Fruit fly (Drosophila melanogaster): ENCODE data around the gene dgrn.

Gene dgrn

DNA sequence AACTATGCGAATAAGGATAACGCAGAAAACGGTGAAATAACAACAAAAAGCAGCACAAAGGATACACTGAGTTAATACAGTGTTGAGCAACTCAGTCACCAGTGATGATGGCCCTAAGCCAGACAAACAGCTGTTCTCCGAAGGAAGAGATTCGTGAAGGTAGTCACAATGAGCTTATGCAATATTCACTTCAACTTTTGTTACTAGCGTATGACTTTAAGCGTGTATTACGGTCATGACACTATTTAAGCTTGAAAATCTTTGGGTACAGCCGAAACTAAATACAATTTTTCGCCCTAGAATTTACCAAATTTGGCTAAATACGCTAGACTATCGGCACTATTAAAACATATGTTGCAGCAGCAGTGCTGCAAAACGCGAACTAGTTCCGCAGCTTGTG is 31.8 kb downstream of the dgrn start, which contains the start of the genes disp and ECSIT:
TSS of gene disp (minus strand) at position 97 of the 400 bp plus-strand sequence.
TSS of gene ECSIT (plus strand) at position 371 of the 400 bp plus-strand sequence.
- peak; percentile 58 for TF ChIP-seq toe (GFP tag; optimal IDR thresholded peaks at IDR 0.05)
- peak; percentile 63 for TF ChIP-seq CG12768 (GFP tag; optimal IDR thresholded peaks at IDR 0.05)
- peak; percentile 28 for TF ChIP-seq bab1 (GFP tag; optimal IDR thresholded peaks at IDR 0.05)
- TF ChIP-seq cnc (optimal IDR thresholded peaks at IDR 0.05), result no peak
- TF ChIP-seq tj (GFP tag; optimal IDR thresholded peaks at IDR 0.05), result no peak
- peak; percentile 51 for TF ChIP-seq CG7101 (tag; optimal IDR thresholded peaks at IDR 0.05)
- peak; percentile 63 for TF ChIP-seq Crg-1 (GFP tag; optimal IDR thresholded peaks at IDR 0.05)
- peak; percentile 6 for TF ChIP-seq CG1620 (GFP tag; optimal IDR thresholded peaks at IDR 0.05)
- TF ChIP-seq Hr96 (GFP tag; optimal IDR thresholded peaks at IDR 0.05), result peak; percentile 49
- TF ChIP-seq CG11617 (GFP tag; optimal IDR thresholded peaks at IDR 0.05), result peak; percentile 52
- peak; percentile 74 for TF ChIP-seq CG5204 (GFP tag; optimal IDR thresholded peaks at IDR 0.05)
- no peak for TF ChIP-seq Clk (GFP tag; optimal IDR thresholded peaks at IDR 0.05)
- peak; percentile 58 for TF ChIP-seq CG7045 (GFP tag; optimal IDR thresholded peaks at IDR 0.05)
- peak; percentile 36 for TF ChIP-seq Mnt (GFP tag; optimal IDR thresholded peaks at IDR 0.05)
- no peak for TF ChIP-seq CG33017 (tag; optimal IDR thresholded peaks at IDR 0.05)
- TF ChIP-seq kay (GFP tag; ENCODE audit: borderline replicate concordance), result no peak
- TF ChIP-seq pad (GFP tag; optimal IDR thresholded peaks at IDR 0.05), result peak; percentile 49
- TF ChIP-seq cic (GFP tag; optimal IDR thresholded peaks at IDR 0.05), result no peak
- no peak for TF ChIP-seq ovo (GFP tag; optimal IDR thresholded peaks at IDR 0.05)
- peak; percentile 37 for TF ChIP-seq CG14711 (tag; optimal IDR thresholded peaks at IDR 0.05)

DNA sequence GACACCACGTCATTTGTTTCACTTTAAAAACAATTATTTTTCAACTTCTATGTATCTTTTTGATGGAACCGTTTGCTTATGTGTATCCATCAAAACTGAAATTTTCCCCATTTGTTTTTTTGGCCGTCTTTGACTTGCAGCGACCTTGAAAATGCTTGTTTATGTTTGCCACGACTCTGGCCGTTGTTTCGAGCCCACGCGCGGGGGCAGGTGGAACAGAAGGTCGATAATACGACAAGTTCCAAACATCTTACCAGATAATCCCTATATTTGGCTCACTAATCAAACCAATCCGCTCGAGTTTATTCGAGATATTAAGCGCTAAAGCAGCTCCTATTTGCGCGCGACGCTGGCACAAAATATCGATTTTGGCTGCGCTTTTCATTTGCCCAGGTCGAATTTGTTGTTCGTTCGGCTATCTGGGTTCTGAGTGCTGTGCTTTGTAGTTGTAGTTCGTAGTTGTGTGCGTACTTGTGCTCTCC is 36.4 kb downstream of the dgrn start:
- peak; percentile 29 for TF ChIP-seq Mnt (GFP tag; optimal IDR thresholded peaks at IDR 0.05)
- TF ChIP-seq cic (GFP tag; optimal IDR thresholded peaks at IDR 0.05), result peak; percentile 67
- no peak for TF ChIP-seq CG1620 (GFP tag; optimal IDR thresholded peaks at IDR 0.05)

DNA sequence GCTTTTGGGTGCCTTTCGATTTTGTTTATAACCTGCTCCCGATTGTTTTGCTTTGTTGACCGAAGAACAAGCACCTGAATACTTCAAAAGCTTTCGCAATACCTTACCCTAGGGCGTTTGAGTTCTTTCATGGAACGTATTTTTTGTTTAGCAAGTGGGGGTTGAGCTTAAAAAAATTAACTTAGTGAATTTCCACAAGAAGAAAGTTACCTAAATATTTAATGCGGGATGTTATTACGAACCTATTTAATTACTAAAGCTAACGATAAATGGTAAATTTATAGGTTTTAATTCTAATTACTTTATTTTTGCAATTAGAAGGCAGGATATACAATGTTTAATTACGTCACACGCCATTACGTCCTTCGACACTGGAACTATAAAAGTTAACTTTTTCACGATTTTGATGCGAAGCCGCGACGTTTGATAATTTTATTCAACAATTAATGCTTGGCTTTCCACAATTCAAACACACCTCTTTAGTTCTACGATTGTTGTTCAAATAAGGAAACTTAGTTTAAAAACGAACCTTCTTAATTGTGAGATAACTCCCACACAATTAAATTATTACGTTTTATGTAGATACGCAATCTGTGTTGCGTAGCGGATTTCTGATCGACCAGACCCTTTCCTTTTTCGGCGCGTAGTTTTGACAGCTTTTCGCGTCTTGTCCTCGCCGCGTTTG is 36.9 kb downstream of the dgrn start:
- no peak for TF ChIP-seq Mnt (GFP tag; optimal IDR thresholded peaks at IDR 0.05)
- peak; percentile 50 for TF ChIP-seq CG7101 (tag; optimal IDR thresholded peaks at IDR 0.05)
- TF ChIP-seq CG11617 (GFP tag; optimal IDR thresholded peaks at IDR 0.05), result peak; percentile 76
- TF ChIP-seq CG14711 (tag; optimal IDR thresholded peaks at IDR 0.05), result peak; percentile 14
- TF ChIP-seq kay (GFP tag; ENCODE audit: borderline replicate concordance), result peak; percentile 58
- TF ChIP-seq Crg-1 (GFP tag; optimal IDR thresholded peaks at IDR 0.05), result peak; percentile 0
- peak; percentile 30 for TF ChIP-seq Clk (GFP tag; optimal IDR thresholded peaks at IDR 0.05)
- peak; percentile 26 for TF ChIP-seq tj (GFP tag; optimal IDR thresholded peaks at IDR 0.05)
- peak; percentile 3 for TF ChIP-seq bab1 (GFP tag; optimal IDR thresholded peaks at IDR 0.05)
- TF ChIP-seq CG7045 (GFP tag; optimal IDR thresholded peaks at IDR 0.05), result peak; percentile 21
- TF ChIP-seq cnc (optimal IDR thresholded peaks at IDR 0.05), result no peak
- no peak for TF ChIP-seq CG1620 (GFP tag; optimal IDR thresholded peaks at IDR 0.05)
- TF ChIP-seq pad (GFP tag; optimal IDR thresholded peaks at IDR 0.05), result no peak
- no peak for TF ChIP-seq CG12768 (GFP tag; optimal IDR thresholded peaks at IDR 0.05)
- TF ChIP-seq CG5204 (GFP tag; optimal IDR thresholded peaks at IDR 0.05), result peak; percentile 54
- no peak for TF ChIP-seq ovo (GFP tag; optimal IDR thresholded peaks at IDR 0.05)
- peak; percentile 39 for TF ChIP-seq toe (GFP tag; optimal IDR thresholded peaks at IDR 0.05)
- TF ChIP-seq CG33017 (tag; optimal IDR thresholded peaks at IDR 0.05), result peak; percentile 17
- peak; percentile 33 for TF ChIP-seq Hr96 (GFP tag; optimal IDR thresholded peaks at IDR 0.05)
- TF ChIP-seq cic (GFP tag; optimal IDR thresholded peaks at IDR 0.05), result no peak

DNA sequence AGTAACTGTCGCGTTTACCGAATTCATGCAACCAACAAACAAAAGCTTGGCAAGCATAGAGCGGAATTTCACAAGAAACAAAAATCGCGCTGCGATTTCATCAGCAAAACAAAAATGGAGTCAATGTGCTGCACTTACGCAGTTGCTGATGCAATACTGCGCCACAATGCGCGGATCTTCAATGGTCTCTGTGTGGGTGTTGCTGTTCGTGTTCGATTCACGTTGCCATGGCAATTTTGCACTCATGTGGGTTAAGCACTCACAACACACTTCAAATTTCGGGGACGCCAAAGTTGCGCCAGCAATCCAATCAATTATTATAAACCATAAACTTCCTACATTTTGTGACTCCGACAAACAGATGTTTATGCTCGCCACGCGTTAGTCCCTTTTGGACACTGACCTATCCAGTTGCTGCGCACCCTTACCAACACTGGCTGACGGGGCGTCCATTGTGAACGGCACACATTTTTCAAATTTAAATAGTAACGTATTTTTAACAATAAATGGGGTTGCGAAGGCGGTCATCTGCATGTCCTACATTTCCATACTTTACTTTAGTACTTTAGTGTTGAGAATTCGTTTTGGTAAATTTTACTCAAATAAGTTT is 37.7 kb downstream of the dgrn start, which contains the start of gene CG2017:
TSS of gene CG2017 (minus strand) at position 374 of the 610 bp plus-strand sequence.
- peak; percentile 51 for TF ChIP-seq pad (GFP tag; optimal IDR thresholded peaks at IDR 0.05)
- peak; percentile 37 for TF ChIP-seq CG14711 (tag; optimal IDR thresholded peaks at IDR 0.05)
- TF ChIP-seq Hr96 (GFP tag; optimal IDR thresholded peaks at IDR 0.05), result peak; percentile 61
- no peak for TF ChIP-seq kay (GFP tag; ENCODE audit: borderline replicate concordance)
- TF ChIP-seq Clk (GFP tag; optimal IDR thresholded peaks at IDR 0.05), result no peak
- peak; percentile 13 for TF ChIP-seq CG12768 (GFP tag; optimal IDR thresholded peaks at IDR 0.05)
- TF ChIP-seq CG5204 (GFP tag; optimal IDR thresholded peaks at IDR 0.05), result peak; percentile 46
- TF ChIP-seq tj (GFP tag; optimal IDR thresholded peaks at IDR 0.05), result peak; percentile 27
- TF ChIP-seq ovo (GFP tag; optimal IDR thresholded peaks at IDR 0.05), result no peak
- peak; percentile 57 for TF ChIP-seq toe (GFP tag; optimal IDR thresholded peaks at IDR 0.05)
- TF ChIP-seq cnc (optimal IDR thresholded peaks at IDR 0.05), result no peak
- TF ChIP-seq CG7101 (tag; optimal IDR thresholded peaks at IDR 0.05), result peak; percentile 58
- TF ChIP-seq cic (GFP tag; optimal IDR thresholded peaks at IDR 0.05), result no peak
- TF ChIP-seq Mnt (GFP tag; optimal IDR thresholded peaks at IDR 0.05), result peak; percentile 31
- peak; percentile 64 for TF ChIP-seq bab1 (GFP tag; optimal IDR thresholded peaks at IDR 0.05)
- peak; percentile 69 for TF ChIP-seq Crg-1 (GFP tag; optimal IDR thresholded peaks at IDR 0.05)
- TF ChIP-seq CG1620 (GFP tag; optimal IDR thresholded peaks at IDR 0.05), result peak; percentile 65
- no peak for TF ChIP-seq CG11617 (GFP tag; optimal IDR thresholded peaks at IDR 0.05)
- TF ChIP-seq CG33017 (tag; optimal IDR thresholded peaks at IDR 0.05), result no peak
- TF ChIP-seq CG7045 (GFP tag; optimal IDR thresholded peaks at IDR 0.05), result no peak

DNA sequence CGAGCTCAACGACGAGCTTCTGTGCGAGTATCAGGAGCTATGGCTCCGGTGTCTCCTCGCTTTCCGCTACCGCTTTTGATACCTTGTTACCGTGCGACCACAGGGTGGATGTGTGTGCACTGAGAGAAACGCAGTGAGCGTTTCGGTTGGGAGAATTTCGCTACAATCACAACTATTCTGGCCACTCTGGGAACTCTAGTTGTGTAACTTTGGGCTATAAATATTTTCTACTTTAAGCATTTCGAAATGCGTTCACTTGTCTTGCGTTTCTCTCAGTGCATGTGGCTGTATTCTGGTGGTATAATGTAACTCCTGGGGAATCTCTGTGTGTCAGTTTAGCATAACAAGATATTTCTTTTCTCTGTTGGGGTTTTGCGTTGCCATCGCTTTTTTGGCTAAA is 47.0 kb downstream of the dgrn start:
- no peak for TF ChIP-seq CG7101 (tag; optimal IDR thresholded peaks at IDR 0.05)
- TF ChIP-seq CG1620 (GFP tag; optimal IDR thresholded peaks at IDR 0.05), result no peak
- TF ChIP-seq bab1 (GFP tag; optimal IDR thresholded peaks at IDR 0.05), result no peak
- no peak for TF ChIP-seq CG5204 (GFP tag; optimal IDR thresholded peaks at IDR 0.05)
- no peak for TF ChIP-seq Mnt (GFP tag; optimal IDR thresholded peaks at IDR 0.05)
- TF ChIP-seq cic (GFP tag; optimal IDR thresholded peaks at IDR 0.05), result no peak
- no peak for TF ChIP-seq CG33017 (tag; optimal IDR thresholded peaks at IDR 0.05)
- TF ChIP-seq CG12768 (GFP tag; optimal IDR thresholded peaks at IDR 0.05), result no peak
- no peak for TF ChIP-seq cnc (optimal IDR thresholded peaks at IDR 0.05)
